Fruit fly (Drosophila melanogaster): ENCODE data around the gene HemK2.

The HemK2 gene

dm6 chr2L:2734215-2734614 lies 25.3 kb downstream of the HemK2 start (continued):
- TF ChIP-seq CG11762 (GFP tag; optimal IDR thresholded peaks at IDR 0.05; ENCODE audit: insufficient read depth) (peak; percentile 77), CG7368 (GFP tag; optimal IDR thresholded peaks at IDR 0.05) (peak; percentile 72), pdm3 (GFP tag; optimal IDR thresholded peaks at IDR 0.05) (peak; percentile 83), fd59A (GFP tag; optimal IDR thresholded peaks at IDR 0.05) (peak; percentile 88), CG9139 (GFP tag; optimal IDR thresholded peaks at IDR 0.05) (peak; percentile 82), cyc (GFP tag; optimal IDR thresholded peaks at IDR 0.05) (peak; percentile 70), CG16779 (tag; optimal IDR thresholded peaks at IDR 0.05) (peak; percentile 48)

dm6 chr2L:2732139-2732830 lies 27.2 kb downstream of the HemK2 start:
- TF ChIP-seq Sox14 (GFP tag; optimal IDR thresholded peaks at IDR 0.05) = no peak
- TF ChIP-seq dsx (GFP tag; optimal IDR thresholded peaks at IDR 0.05; ENCODE audit: poor library complexity, severe bottlenecking) = peak; percentile 48
- no peak for TF ChIP-seq CG6792 (GFP tag; optimal IDR thresholded peaks at IDR 0.05)

dm6 chr2L:2731370-2732138 lies 27.9 kb downstream of the HemK2 start:
- TF ChIP-seq CG3032 (tag; optimal IDR thresholded peaks at IDR 0.05) (no peak), eg (GFP tag; IDR thresholded peaks at IDR 0.05) (peak; percentile 71), spab (GFP tag; optimal IDR thresholded peaks at IDR 0.05) (no peak), CG6808 (GFP tag; optimal IDR thresholded peaks at IDR 0.05) (no peak), CG6854 (GFP tag; optimal IDR thresholded peaks at IDR 0.05) (no peak), Eip75B (GFP tag; optimal IDR thresholded peaks at IDR 0.05) (no peak), CG8319 (GFP tag; optimal IDR thresholded peaks at IDR 0.05) (no peak), cyc (GFP tag; optimal IDR thresholded peaks at IDR 0.05) (no peak), CG8632 (GFP tag; optimal IDR thresholded peaks at IDR 0.05) (no peak), OdsH (GFP tag; optimal IDR thresholded peaks at IDR 0.05) (peak; percentile 15), CG15336 (GFP tag; IDR thresholded peaks at IDR 0.05) (peak; percentile 47), Sox15 (GFP tag; optimal IDR thresholded peaks at IDR 0.05) (no peak), CG9139 (GFP tag; optimal IDR thresholded peaks at IDR 0.05) (no peak), Lpt (GFP tag; optimal IDR thresholded peaks at IDR 0.05) (no peak), achi (GFP tag; optimal IDR thresholded peaks at IDR 0.05) (no peak), CG1621 (tag; optimal IDR thresholded peaks at IDR 0.05) (no peak), fd85E (GFP tag; optimal IDR thresholded peaks at IDR 0.05) (no peak), CG3919 (GFP tag; optimal IDR thresholded peaks at IDR 0.05) (peak; percentile 4), fd59A (GFP tag; optimal IDR thresholded peaks at IDR 0.05) (no peak), Hr4 (GFP tag; optimal IDR thresholded peaks at IDR 0.05) (peak; percentile 73), CG6276 (GFP tag; optimal IDR thresholded peaks at IDR 0.05) (peak; percentile 46), Eip78C (GFP tag) (peak; percentile 53), Gug (GFP tag; IDR thresholded peaks at IDR 0.05) (peak; percentile 57; the same call in 1 of the 2 replicates), Hr38 (GFP tag; optimal IDR thresholded peaks at IDR 0.05) (no peak), Blimp-1 (GFP tag; optimal IDR thresholded peaks at IDR 0.05) (no peak), Eip93F (GFP tag; optimal IDR thresholded peaks at IDR 0.05) (no peak), net (GFP tag; optimal IDR thresholded peaks at IDR 0.05) (no peak), svp (GFP tag) (peak; percentile 75), acj6 (GFP tag; optimal IDR thresholded peaks at IDR 0.05) (peak; percentile 40), CG16779 (tag; optimal IDR thresholded peaks at IDR 0.05) (no peak), topi (GFP tag; optimal IDR thresholded peaks at IDR 0.05) (no peak), Sox14 (GFP tag; optimal IDR thresholded peaks at IDR 0.05) (peak; percentile 24), CG6163 (GFP tag; IDR thresholded peaks at IDR 0.05) (peak; percentile 53; the same call in 1 of the 3 replicates), Met (GFP tag; optimal IDR thresholded peaks at IDR 0.05) (no peak), CG4318 (GFP tag; optimal IDR thresholded peaks at IDR 0.05) (peak; percentile 21), CG6792 (GFP tag; optimal IDR thresholded peaks at IDR 0.05) (no peak), Ets96B (tag; optimal IDR thresholded peaks at IDR 0.05) (no peak), lz (GFP tag; optimal IDR thresholded peaks at IDR 0.05) (peak; percentile 3), vri (GFP tag; optimal IDR thresholded peaks at IDR 0.05) (no peak), Sox102F (GFP tag; optimal IDR thresholded peaks at IDR 0.05) (no peak), pdm3 (GFP tag; optimal IDR thresholded peaks at IDR 0.05) (peak; percentile 21), dac (GFP tag; optimal IDR thresholded peaks at IDR 0.05) (no peak)

All from whole organism, prepupa.